Fruit fly (Drosophila melanogaster): ENCODE results near the gene Mnt.

Mnt gene

dm6 chrX:3750232-3751075 is 78.9 kb downstream of the Mnt start (continued):
- TF ChIP-seq pzg (GFP tag; optimal IDR thresholded peaks at IDR 0.05) (peak; percentile 11), CG18476 (GFP tag; optimal IDR thresholded peaks at IDR 0.05) (peak; percentile 67), CG5180 (GFP tag; optimal IDR thresholded peaks at IDR 0.05) (peak; percentile 77), unc-4 (GFP tag; IDR thresholded peaks at IDR 0.05; ENCODE audit: partially characterized antibody) (no peak), CoRest (tag; optimal IDR thresholded peaks at IDR 0.05) (peak; percentile 90), CG3281 (GFP tag; optimal IDR thresholded peaks at IDR 0.05) (peak; percentile 83), CG8290 (GFP tag; optimal IDR thresholded peaks at IDR 0.05) (peak; percentile 57), CG8290 (tag; optimal IDR thresholded peaks at IDR 0.05) (peak; percentile 25 to 95), Usf (GFP tag; optimal IDR thresholded peaks at IDR 0.05) (peak; percentile 66), h (optimal IDR thresholded peaks at IDR 0.05) (no peak), CG30431 (GFP tag; optimal IDR thresholded peaks at IDR 0.05) (peak; percentile 65), Sox102F (GFP tag; optimal IDR thresholded peaks at IDR 0.05) (peak; percentile 92), Dad (GFP tag; optimal IDR thresholded peaks at IDR 0.05) (peak; percentile 73), CG14710 (tag; optimal IDR thresholded peaks at IDR 0.05) (peak; percentile 77), CG2889 (GFP tag; IDR thresholded peaks at IDR 0.05) (peak; percentile 73; the same call in 2 of the 3 replicates), NFAT (GFP tag; IDR thresholded peaks at IDR 0.05) (peak; percentile 49; the same call in 1 of the 2 replicates), CG8478 (optimal IDR thresholded peaks at IDR 0.05) (no peak), CG7987 (GFP tag; optimal IDR thresholded peaks at IDR 0.05) (peak; percentile 41), Sry-β (GFP tag; optimal IDR thresholded peaks at IDR 0.05) (no peak), slou (GFP tag; optimal IDR thresholded peaks at IDR 0.05) (peak; percentile 30), nau (GFP tag; optimal IDR thresholded peaks at IDR 0.05) (peak; percentile 84), nerfin-1 (tag; optimal IDR thresholded peaks at IDR 0.05) (peak; percentile 83), ap (GFP tag; IDR thresholded peaks at IDR 0.05) (peak; percentile 63), pho (GFP tag; optimal IDR thresholded peaks at IDR 0.05) (peak; percentile 65), crp (GFP tag; optimal IDR thresholded peaks at IDR 0.05) (peak in 1 of 2 experiments; percentile 45), CG2120 (GFP tag; optimal IDR thresholded peaks at IDR 0.05) (peak; percentile 88), croc (GFP tag; conservative IDR thresholded peaks at IDR 0.05) (peak; percentile 82), Fer3 (tag; optimal IDR thresholded peaks at IDR 0.05) (peak; percentile 87), fru (optimal IDR thresholded peaks at IDR 0.05) (no peak), CG10147 (GFP tag; optimal IDR thresholded peaks at IDR 0.05) (peak; percentile 73), Pdp1 (GFP tag; optimal IDR thresholded peaks at IDR 0.05) (peak; percentile 58 to 86), grn (GFP tag; optimal IDR thresholded peaks at IDR 0.05) (no peak), sens (GFP tag) (peak; percentile 94), CG7556 (GFP tag; optimal IDR thresholded peaks at IDR 0.05) (peak; percentile 90), CG17186 (GFP tag; optimal IDR thresholded peaks at IDR 0.05) (peak; percentile 42), CG18619 (GFP tag; optimal IDR thresholded peaks at IDR 0.05) (peak; percentile 86), CG6683 (GFP tag; optimal IDR thresholded peaks at IDR 0.05) (peak; percentile 71), Hr51 (GFP tag; optimal IDR thresholded peaks at IDR 0.05) (peak; percentile 71 to 90), Jarid2 (GFP tag; optimal IDR thresholded peaks at IDR 0.05) (peak; percentile 70), fd102C (GFP tag; optimal IDR thresholded peaks at IDR 0.05) (no peak), bigmax (GFP tag; optimal IDR thresholded peaks at IDR 0.05) (no peak), Dip3 (GFP tag; optimal IDR thresholded peaks at IDR 0.05) (peak; percentile 83), Dek (tag; optimal IDR thresholded peaks at IDR 0.05) (peak; percentile 80), CG6765 (GFP tag; optimal IDR thresholded peaks at IDR 0.05) (peak; percentile 66), vfl (GFP tag; optimal IDR thresholded peaks at IDR 0.05) (peak; percentile 63), CG11398 (GFP tag; optimal IDR thresholded peaks at IDR 0.05) (peak; percentile 47), MESR4 (GFP tag; optimal IDR thresholded peaks at IDR 0.05) (peak; percentile 13), CG31224 (GFP tag; IDR thresholded peaks at IDR 0.05) (peak; percentile 66), CG12744 (GFP tag; optimal IDR thresholded peaks at IDR 0.05) (peak; percentile 68)
